Fruit fly (Drosophila melanogaster): ENCODE measurements around the gene mtSSB.

mtSSB gene

DNA sequence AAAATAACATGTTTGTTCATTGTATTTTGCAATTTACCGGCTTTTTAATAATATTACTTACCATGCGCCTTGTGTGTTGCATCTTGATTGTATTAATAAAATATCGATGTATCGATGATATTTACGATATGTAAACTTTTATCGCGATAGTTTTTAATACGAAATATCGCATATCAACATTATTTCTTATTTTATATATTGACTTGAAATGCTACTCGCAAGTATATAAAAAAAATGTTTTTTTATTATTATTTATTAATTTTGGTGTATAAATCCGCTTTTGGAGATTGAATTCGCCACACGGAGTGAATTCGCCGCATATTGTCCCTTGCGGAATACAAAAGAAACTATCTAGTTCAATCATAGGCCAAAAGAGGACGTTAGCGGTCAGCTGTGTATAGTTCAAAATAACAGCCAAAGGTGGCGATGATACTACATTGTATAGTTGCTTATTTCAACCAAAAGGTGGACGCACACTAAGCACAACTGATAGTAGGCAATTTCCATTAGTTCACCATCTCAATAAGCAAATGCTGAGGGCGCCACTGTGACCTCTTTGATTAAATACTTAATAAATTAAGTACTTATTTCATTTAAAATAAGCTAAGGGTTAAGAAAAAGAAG lies at the start of gene mtSSB:
Gene mtSSB (minus strand): TSS at position 96 of the 624 bp plus-strand sequence.
- TF ChIP-seq az2 (GFP tag; optimal IDR thresholded peaks at IDR 0.05) (peak; percentile 92), sob (GFP tag; IDR thresholded peaks at IDR 0.05) (peak; percentile 91), danr (GFP tag; IDR thresholded peaks at IDR 0.05) (peak; percentile 55; the same call in 1 of the 2 replicates), jumu (GFP tag; optimal IDR thresholded peaks at IDR 0.05) (peak; percentile 77), luna (GFP tag; optimal IDR thresholded peaks at IDR 0.05) (no peak), HmgD (GFP tag; optimal IDR thresholded peaks at IDR 0.05) (peak; percentile 66), Doc3 (GFP tag; IDR thresholded peaks at IDR 0.05; ENCODE audit: partially characterized antibody) (peak; percentile 100), Hr3 (GFP tag; optimal IDR thresholded peaks at IDR 0.05) (peak; percentile 90), bbx (GFP tag; IDR thresholded peaks at IDR 0.05; ENCODE audit: partially characterized antibody) (peak; percentile 99), CG1832 (GFP tag; optimal IDR thresholded peaks at IDR 0.05) (no peak), CG4617 (GFP tag; optimal IDR thresholded peaks at IDR 0.05; ENCODE audit: borderline replicate concordance) (peak; percentile 72), Dfd (GFP tag; optimal IDR thresholded peaks at IDR 0.05) (no peak), CG6683 (GFP tag; optimal IDR thresholded peaks at IDR 0.05) (no peak), CG11093 (GFP tag; IDR thresholded peaks at IDR 0.05) (peak; percentile 81; the same call in 2 of the 3 replicates), Neu2 (GFP tag; optimal IDR thresholded peaks at IDR 0.05; ENCODE audit: borderline replicate concordance) (peak; percentile 41), gcm2 (GFP tag; optimal IDR thresholded peaks at IDR 0.05) (peak; percentile 48), ash1 (GFP tag; optimal IDR thresholded peaks at IDR 0.05) (peak; percentile 88), ara (GFP tag; IDR thresholded peaks at IDR 0.05) (peak; percentile 80), CG17802 (tag; optimal IDR thresholded peaks at IDR 0.05) (peak; percentile 42), CG15696 (tag; optimal IDR thresholded peaks at IDR 0.05) (peak; percentile 90), CG17385 (GFP tag; optimal IDR thresholded peaks at IDR 0.05) (peak; percentile 66), z (GFP tag; IDR thresholded peaks at IDR 0.05) (peak; percentile 62; the same call in 1 of the 3 replicates), chm (GFP tag; IDR thresholded peaks at IDR 0.05) (peak; percentile 93), HmgZ (tag; optimal IDR thresholded peaks at IDR 0.05) (peak; percentile 85), CG15601 (tag; optimal IDR thresholded peaks at IDR 0.05) (peak; percentile 66), CG11247 (GFP tag; IDR thresholded peaks at IDR 0.05) (peak; percentile 96), ase (GFP tag; IDR thresholded peaks at IDR 0.05) (peak; percentile 91), tll (GFP tag; optimal IDR thresholded peaks at IDR 0.05) (no peak), lmd (GFP tag; IDR thresholded peaks at IDR 0.05) (peak; percentile 90), CG5953 (GFP tag; IDR thresholded peaks at IDR 0.05) (peak; percentile 89), CG14965 (GFP tag; optimal IDR thresholded peaks at IDR 0.05; ENCODE audit: borderline replicate concordance) (peak; percentile 72), NfI (GFP tag; optimal IDR thresholded peaks at IDR 0.05) (peak; percentile 82), Bteb2 (GFP tag; optimal IDR thresholded peaks at IDR 0.05) (peak; percentile 25), jigr1 (GFP tag; IDR thresholded peaks at IDR 0.05) (peak; percentile 46; the same call in 1 of the 3 replicates), CG4360 (GFP tag; IDR thresholded peaks at IDR 0.05) (peak; percentile 62), CG17568 (GFP tag; optimal IDR thresholded peaks at IDR 0.05) (peak; percentile 32), CG10209 (GFP tag; optimal IDR thresholded peaks at IDR 0.05) (peak; percentile 78), sug (tag; optimal IDR thresholded peaks at IDR 0.05) (peak; percentile 80), fru (optimal IDR thresholded peaks at IDR 0.05) (no peak), CG3163 (GFP tag; optimal IDR thresholded peaks at IDR 0.05) (peak; percentile 66), Ptx1 (GFP tag; IDR thresholded peaks at IDR 0.05) (peak; percentile 91), Opbp (GFP tag; IDR thresholded peaks at IDR 0.05; ENCODE audit: partially characterized antibody) (peak; percentile 99), HLH54F (GFP tag; optimal IDR thresholded peaks at IDR 0.05) (peak; percentile 71), CG12744 (GFP tag; optimal IDR thresholded peaks at IDR 0.05) (peak; percentile 80), Doc2 (GFP tag; IDR thresholded peaks at IDR 0.05) (peak; percentile 62), stc (GFP tag; IDR thresholded peaks at IDR 0.05) (peak; percentile 76), CG17186 (GFP tag; optimal IDR thresholded peaks at IDR 0.05) (peak; percentile 63), Hsf (GFP tag; optimal IDR thresholded peaks at IDR 0.05) (peak; percentile 93), hth (optimal IDR thresholded peaks at IDR 0.05) (no peak), CG42726 (GFP tag; IDR thresholded peaks at IDR 0.05; ENCODE audit: partially characterized antibody) (peak; percentile 88)

All from whole organism, embryonic.